Worm (Caenorhabditis elegans) whole organism, late embryonic: ENCODE data around the gene F13D12.3.

Experiments
- C08G9.2 ChIP-seq: sonication (generic microtip); optimal IDR thresholded peaks from 2 replicates; lab custom pipeline; 2016; ENCODE audit warnings: mild to moderate bottlenecking, missing genetic modification characterization, moderate library complexity, missing compliant biosample characterization
- C38D4.7 ChIP-seq: fragments of 200-800 bp; sonication (Bioruptor generic); optimal IDR thresholded peaks from 2 replicates; lab custom pipeline; 2018; ENCODE audit warnings: mild to moderate bottlenecking, missing genetic modification characterization, moderate library complexity, missing compliant biosample characterization
- F13H6.1 ChIP-seq: sonication (generic microtip); optimal IDR thresholded peaks from 2 replicates; lab custom pipeline; 2016; ENCODE audit warnings: missing genetic modification characterization, missing compliant biosample characterization
- K02D7.2 ChIP-seq: sonication (generic microtip); optimal IDR thresholded peaks from 2 replicates; lab custom pipeline; 2017; ENCODE audit warnings: mild to moderate bottlenecking, missing genetic modification characterization, missing compliant biosample characterization
- K09A11.1 ChIP-seq: sonication (generic microtip); optimal IDR thresholded peaks from 2 replicates; lab custom pipeline; 2017; ENCODE audit warnings: antibody characterized with exemption, mild to moderate bottlenecking, missing genetic modification characterization, missing compliant biosample characterization; ENCODE audit not compliant: insufficient read depth
- T23F11.4 ChIP-seq: fragments of 200-800 bp; sonication (Bioruptor generic); optimal IDR thresholded peaks from 2 replicates; lab custom pipeline; 2018; ENCODE audit warnings: mild to moderate bottlenecking, missing genetic modification characterization, missing compliant biosample characterization
- Y22D7AL.16 ChIP-seq: sonication (generic microtip); optimal IDR thresholded peaks from 2 replicates; lab custom pipeline; 2016; ENCODE audit warnings: missing genetic modification characterization, missing compliant biosample characterization
- ahr-1 ChIP-seq: sonication (generic microtip); optimal IDR thresholded peaks from 2 replicates; lab custom pipeline; 2016; ENCODE audit warnings: missing genetic modification characterization, missing compliant biosample characterization
- ama-1 ChIP-seq: fragments of 150-350 bp; optimal IDR thresholded peaks from 2 replicates; lab custom pipeline; 2014
- ceh-14 ChIP-seq: sonication (generic microtip); optimal IDR thresholded peaks from 2 replicates; lab custom pipeline; 2016; ENCODE audit warnings: missing genotype, missing genetic modification characterization, missing compliant biosample characterization
- ceh-19 ChIP-seq: fragments of 200-800 bp; sonication (Bioruptor generic); optimal IDR thresholded peaks from 2 replicates; lab custom pipeline; 2018; ENCODE audit warnings: mild to moderate bottlenecking, missing genetic modification characterization, missing compliant biosample characterization
- ceh-2 ChIP-seq: sonication (generic microtip); optimal IDR thresholded peaks from 2 replicates; lab custom pipeline; 2016; ENCODE audit warnings: missing genotype, missing genetic modification characterization, missing compliant biosample characterization
- ceh-22 ChIP-seq: sonication (generic microtip); optimal IDR thresholded peaks from 2 replicates; lab custom pipeline; 2017; ENCODE audit warnings: missing biosample characterization, missing genetic modification characterization
- ceh-24 ChIP-seq: sonication (generic microtip); optimal IDR thresholded peaks from 2 replicates; lab custom pipeline; 2016; ENCODE audit warnings: mild to moderate bottlenecking, missing genetic modification characterization, missing compliant biosample characterization
- ceh-31 ChIP-seq: sonication (generic microtip); optimal IDR thresholded peaks from 2 replicates; lab custom pipeline; 2016; ENCODE audit warnings: missing genetic modification characterization, missing compliant biosample characterization
- ceh-45 ChIP-seq: fragments of 200-800 bp; sonication (Bioruptor generic); IDR thresholded peaks from 2 replicates; pipeline ENCODE4 v1.3.6; 2022; ENCODE audit warnings: missing genetic modification reagents, missing genetic modification characterization, missing compliant biosample characterization
- ceh-48 ChIP-seq: sonication (generic microtip); optimal IDR thresholded peaks from 2 replicates; lab custom pipeline; 2016; ENCODE audit warnings: missing genetic modification characterization, inconsistent platforms, missing compliant biosample characterization
- ceh-6 ChIP-seq: fragments of 200-800 bp; sonication (Bioruptor generic); optimal IDR thresholded peaks from 2 replicates; lab custom pipeline; 2018; ENCODE audit warnings: mild to moderate bottlenecking, missing genetic modification characterization, missing compliant biosample characterization
- elt-4 ChIP-seq: sonication (generic microtip); optimal IDR thresholded peaks from 2 replicates; lab custom pipeline; 2016; ENCODE audit warnings: missing genetic modification characterization, missing compliant biosample characterization
- ets-4 ChIP-seq: sonication (generic microtip); optimal IDR thresholded peaks from 2 replicates; lab custom pipeline; 2016; ENCODE audit warnings: missing genetic modification characterization, missing compliant biosample characterization
- eyg-1 ChIP-seq: sonication (generic microtip); optimal IDR thresholded peaks from 2 replicates; lab custom pipeline; 2016; ENCODE audit warnings: missing genotype, missing genetic modification characterization, missing compliant biosample characterization
- fax-1 ChIP-seq: sonication (generic microtip); optimal IDR thresholded peaks from 2 replicates; lab custom pipeline; 2016; ENCODE audit warnings: missing genotype, missing genetic modification characterization, missing compliant biosample characterization
- fkh-10 ChIP-seq: fragments of 150-350 bp; optimal IDR thresholded peaks from 2 replicates; lab custom pipeline; 2014; ENCODE audit warnings: missing biosample characterization, missing genetic modification reagents, missing genetic modification characterization
- fkh-6 ChIP-seq: sonication (generic microtip); optimal IDR thresholded peaks from 2 replicates; lab custom pipeline; 2016; ENCODE audit warnings: missing genetic modification characterization, missing compliant biosample characterization
- hlh-13 ChIP-seq: fragments of 200-800 bp; sonication (Bioruptor generic); optimal IDR thresholded peaks from 2 replicates; lab custom pipeline; 2018; ENCODE audit warnings: mild to moderate bottlenecking, missing genetic modification characterization, missing compliant biosample characterization
- hlh-15 ChIP-seq: sonication (generic microtip); optimal IDR thresholded peaks from 2 replicates; lab custom pipeline; 2016; ENCODE audit warnings: missing genetic modification characterization, missing compliant biosample characterization
- hlh-30 ChIP-seq: sonication (generic microtip); optimal IDR thresholded peaks from 2 replicates; lab custom pipeline; 2017; ENCODE audit warnings: antibody characterized with exemption, missing genetic modification characterization, missing compliant biosample characterization; ENCODE audit not compliant: insufficient read depth
- hlh-6 ChIP-seq: sonication (generic microtip); optimal IDR thresholded peaks from 2 replicates; lab custom pipeline; 2016; ENCODE audit warnings: missing genotype, missing genetic modification characterization, missing compliant biosample characterization
- hlh-8 ChIP-seq: sonication (generic microtip); optimal IDR thresholded peaks from 2 replicates; lab custom pipeline; 2016; ENCODE audit warnings: missing genotype, missing genetic modification characterization, missing compliant biosample characterization
- lin-11 ChIP-seq: fragments of 200-800 bp; sonication (Bioruptor generic); optimal IDR thresholded peaks from 2 replicates; lab custom pipeline; 2018; ENCODE audit warnings: mild to moderate bottlenecking, missing genetic modification characterization, missing compliant biosample characterization
- madf-2 ChIP-seq: sonication (generic microtip); optimal IDR thresholded peaks from 2 replicates; lab custom pipeline; 2017; ENCODE audit warnings: missing genetic modification characterization, missing compliant biosample characterization
- mec-3 ChIP-seq: sonication (generic microtip); optimal IDR thresholded peaks from 2 replicates; lab custom pipeline; 2016; ENCODE audit warnings: borderline replicate concordance, missing genetic modification characterization, missing compliant biosample characterization
- nfya-1 ChIP-seq: sonication (generic microtip); optimal IDR thresholded peaks from 2 replicates; lab custom pipeline; 2017; ENCODE audit warnings: missing genetic modification characterization, mild to moderate bottlenecking, missing compliant biosample characterization, antibody characterized with exemption, moderate library complexity
- nhr-11 ChIP-seq: fragments of 150-350 bp; optimal IDR thresholded peaks from 2 replicates; lab custom pipeline; 2014; ENCODE audit warnings: missing biosample characterization, missing genetic modification characterization
- npax-4 ChIP-seq: sonication (generic microtip); optimal IDR thresholded peaks from 2 replicates; lab custom pipeline; 2016; ENCODE audit warnings: missing genetic modification characterization, missing compliant biosample characterization
- odd-2 ChIP-seq: sonication (generic microtip); optimal IDR thresholded peaks from 2 replicates; lab custom pipeline; 2017; ENCODE audit warnings: antibody characterized with exemption, mild to moderate bottlenecking, missing genetic modification characterization, missing compliant biosample characterization
- pat-9 ChIP-seq: fragments of 200-800 bp; sonication (Bioruptor generic); optimal IDR thresholded peaks from 2 replicates; lab custom pipeline; 2018; ENCODE audit warnings: mild to moderate bottlenecking, missing genetic modification characterization, moderate library complexity, missing compliant biosample characterization
- pha-2 ChIP-seq: sonication (generic microtip); optimal IDR thresholded peaks from 2 replicates; lab custom pipeline; 2017; ENCODE audit warnings: mild to moderate bottlenecking, missing genetic modification characterization, missing compliant biosample characterization
- pha-4 ChIP-seq: fragments of 150-350 bp; optimal IDR thresholded peaks from 2 replicates; lab custom pipeline; 2018; ENCODE audit warnings: missing biosample characterization, missing genetic modification reagents, missing genetic modification characterization
- pqm-1 ChIP-seq: sonication (generic microtip); optimal IDR thresholded peaks from 2 replicates; lab custom pipeline; 2016; ENCODE audit warnings: missing genetic modification characterization, missing compliant biosample characterization
- pros-1 ChIP-seq: fragments of 150-350 bp; optimal IDR thresholded peaks from 2 replicates; lab custom pipeline; 2014; ENCODE audit warnings: missing biosample characterization, missing genetic modification reagents, missing genetic modification characterization
- ref-2 ChIP-seq: sonication (generic microtip); optimal IDR thresholded peaks from 2 replicates; lab custom pipeline; 2016; ENCODE audit warnings: missing genetic modification characterization, missing compliant biosample characterization
- rnt-1 ChIP-seq: sonication (generic microtip); optimal IDR thresholded peaks from 2 replicates; lab custom pipeline; 2016; ENCODE audit warnings: missing genetic modification characterization, missing compliant biosample characterization
- sdc-2 ChIP-seq: sonication (generic microtip); optimal IDR thresholded peaks from 2 replicates; lab custom pipeline; 2016; ENCODE audit warnings: missing genotype, missing genetic modification characterization, missing compliant biosample characterization
- sox-2 ChIP-seq: fragments of 200-800 bp; sonication (Bioruptor generic); IDR thresholded peaks from 2 replicates; pipeline ENCODE4 v1.3.6; 2022; ENCODE audit warnings: missing genetic modification reagents, missing genetic modification characterization, missing compliant biosample characterization
- sox-4 ChIP-seq: sonication (generic microtip); optimal IDR thresholded peaks from 2 replicates; lab custom pipeline; 2017; ENCODE audit warnings: mild to moderate bottlenecking, missing genetic modification characterization, inconsistent platforms, missing compliant biosample characterization
- syd-9 ChIP-seq: sonication (generic microtip); optimal IDR thresholded peaks from 2 replicates; lab custom pipeline; 2016; ENCODE audit warnings: mild to moderate bottlenecking, missing genetic modification characterization, moderate library complexity, missing compliant biosample characterization
- tbx-2 ChIP-seq: sonication (generic microtip); optimal IDR thresholded peaks from 2 replicates; lab custom pipeline; 2016; ENCODE audit warnings: missing genetic modification characterization, missing compliant biosample characterization
- tbx-7 ChIP-seq: sonication (generic microtip); optimal IDR thresholded peaks from 2 replicates; lab custom pipeline; 2016; ENCODE audit warnings: missing genotype, missing genetic modification characterization, missing compliant biosample characterization
- unc-42 ChIP-seq: sonication (generic microtip); optimal IDR thresholded peaks from 2 replicates; lab custom pipeline; 2016; ENCODE audit warnings: missing genotype, missing genetic modification characterization, missing compliant biosample characterization
- unc-86 ChIP-seq: sonication (generic microtip); optimal IDR thresholded peaks from 2 replicates; lab custom pipeline; 2016; ENCODE audit warnings: missing genetic modification characterization, missing compliant biosample characterization
- ztf-16 ChIP-seq: sonication (generic microtip); optimal IDR thresholded peaks from 2 replicates; lab custom pipeline; 2017; ENCODE audit warnings: missing genetic modification characterization, missing compliant biosample characterization

The F13D12.3 gene

DNA sequence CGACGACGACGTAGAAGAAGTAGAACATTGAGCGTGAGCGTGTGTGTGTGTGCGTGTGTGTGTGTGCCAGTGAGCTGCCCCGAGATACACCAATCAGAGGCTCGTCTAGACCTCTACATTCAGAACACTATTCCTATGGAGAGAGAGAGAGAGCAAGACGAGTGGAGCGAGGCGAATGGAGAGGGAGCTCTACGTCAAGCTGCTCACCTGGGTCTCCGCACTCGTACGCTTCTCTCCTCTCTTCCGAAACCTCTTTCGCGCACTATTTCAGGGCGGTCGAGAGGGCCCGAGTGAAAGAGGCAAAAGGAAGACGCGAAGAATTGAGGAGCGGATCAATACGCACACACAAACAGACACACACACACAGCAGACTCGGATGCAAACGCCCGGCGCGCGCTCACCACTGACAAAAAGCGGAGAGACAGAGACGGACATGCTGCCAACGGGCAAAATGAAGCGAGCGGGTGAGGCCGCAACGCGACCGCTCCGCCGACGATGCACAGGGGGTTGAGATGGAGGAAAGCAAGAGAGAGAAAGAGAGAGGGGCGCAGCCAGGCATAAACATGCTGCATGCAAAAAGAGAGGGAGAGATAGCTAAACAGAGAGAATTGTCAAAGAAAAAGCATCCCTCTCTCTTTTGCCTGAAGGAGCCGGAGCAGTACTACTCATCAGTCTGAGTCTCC, 29.4 kb downstream of the F13D12.3 start:
- TF ChIP-seq nhr-11 (tag; lab: Kevin White, UChicago) = no peak
- TF ChIP-seq npax-4 (tag; lab: Kevin White, UChicago) = no peak
- no peak for TF ChIP-seq fkh-10 (GFP tag; lab: Kevin White, UChicago)
- peak; percentile 93 for TF ChIP-seq ceh-48
- TF ChIP-seq sox-2 (GFP tag; lab: Robert Waterston, UW) = peak; percentile 1; the same call in 1 of the 2 replicates
- TF ChIP-seq pros-1 = peak; percentile 69
- TF ChIP-seq ceh-2 (tag; lab: Kevin White, UChicago) = peak; percentile 55
- TF ChIP-seq hlh-8 (tag; lab: Kevin White, UChicago) = peak; percentile 74
- TF ChIP-seq ets-4 (tag; lab: Kevin White, UChicago) = peak; percentile 78
- TF ChIP-seq ceh-45 (GFP tag; lab: Robert Waterston, UW) = no peak; the same call in 1 of the 2 replicates
- TF ChIP-seq ceh-24 (tag; lab: Kevin White, UChicago) = no peak
- TF ChIP-seq F13H6.1 = peak; percentile 82
- no peak for TF ChIP-seq madf-2
- peak; percentile 68 for TF ChIP-seq hlh-30 (tag; lab: Kevin White, UChicago)
- no peak for TF ChIP-seq K02D7.2 (tag; lab: Kevin White, UChicago)
- TF ChIP-seq C38D4.7 (GFP tag; lab: Kevin White, UChicago) = no peak
- peak; percentile 90 for TF ChIP-seq tbx-2
- TF ChIP-seq rnt-1 = peak; percentile 89
- TF ChIP-seq eyg-1 = peak; percentile 37
- TF ChIP-seq ceh-19 = peak; percentile 68
- TF ChIP-seq Y22D7AL.16 (tag; lab: Kevin White, UChicago) = no peak
- peak; percentile 55 for TF ChIP-seq ztf-16 (tag; lab: Kevin White, UChicago)
- peak; percentile 55 for TF ChIP-seq C08G9.2 (tag; lab: Kevin White, UChicago)
- TF ChIP-seq elt-4 (tag; lab: Kevin White, UChicago) = peak; percentile 79
- TF ChIP-seq K09A11.1 (tag; lab: Kevin White, UChicago) = no peak
- no peak for TF ChIP-seq pat-9 (tag; lab: Kevin White, UChicago)
- TF ChIP-seq ceh-6 (GFP tag; lab: Kevin White, UChicago) = peak; percentile 25
- peak; percentile 89 for TF ChIP-seq ref-2 (tag; lab: Kevin White, UChicago)
- TF ChIP-seq pha-2 (tag; lab: Kevin White, UChicago) = peak; percentile 61
- TF ChIP-seq hlh-13 = no peak
- peak; percentile 48 for TF ChIP-seq fax-1 (tag; lab: Kevin White, UChicago)
- TF ChIP-seq odd-2 (tag; lab: Kevin White, UChicago) = no peak
- TF ChIP-seq syd-9 (tag; lab: Kevin White, UChicago) = peak; percentile 81
- TF ChIP-seq pqm-1 = peak; percentile 28
- no peak for TF ChIP-seq hlh-15
- TF ChIP-seq unc-86 (tag; lab: Kevin White, UChicago) = peak; percentile 44
- TF ChIP-seq nfya-1 (tag; lab: Kevin White, UChicago) = peak; percentile 99
- TF ChIP-seq tbx-7 = peak; percentile 18
- TF ChIP-seq lin-11 = peak; percentile 30
- no peak for TF ChIP-seq ama-1
- peak; percentile 84 for TF ChIP-seq unc-42 (tag; lab: Kevin White, UChicago)
- peak; percentile 62 for TF ChIP-seq sdc-2 (tag; lab: Kevin White, UChicago)
- no peak for TF ChIP-seq hlh-6 (tag; lab: Kevin White, UChicago)
- TF ChIP-seq fkh-6 (tag; lab: Kevin White, UChicago) = peak; percentile 30
- peak; percentile 53 for TF ChIP-seq ceh-22 (tag; lab: Kevin White, UChicago)
- peak; percentile 49 for TF ChIP-seq mec-3 (tag; lab: Kevin White, UChicago)
- TF ChIP-seq T23F11.4 (GFP tag; lab: Kevin White, UChicago) = peak; percentile 5
- peak; percentile 94 for TF ChIP-seq ceh-31
- TF ChIP-seq ceh-14 = peak; percentile 83
- TF ChIP-seq pha-4 = no peak
- peak; percentile 20 for TF ChIP-seq ahr-1
- TF ChIP-seq sox-4 (tag; lab: Kevin White, UChicago) = no peak
